Worm (Caenorhabditis elegans): Measurements from ENCODE around the gene pcrg-1.

Gene pcrg-1

DNA sequence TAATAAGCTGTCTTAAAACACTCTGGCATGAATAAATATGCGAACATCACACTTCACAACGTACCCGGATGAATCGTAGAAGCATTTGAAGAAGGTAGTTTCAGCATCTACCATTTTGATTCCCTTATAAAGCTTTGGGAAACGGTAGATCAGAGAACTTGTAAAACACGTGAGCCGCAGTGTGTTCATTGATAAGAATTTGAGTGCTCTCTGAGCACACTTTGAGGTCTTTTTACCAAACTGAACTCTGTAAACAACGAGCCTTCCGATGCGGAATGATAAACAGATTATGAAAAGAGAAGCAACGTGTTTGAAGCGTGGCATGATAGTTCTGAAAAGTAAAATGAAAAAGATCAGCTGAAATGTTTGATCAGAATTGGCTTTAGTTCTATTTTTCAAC lies 37.9 kb downstream of the pcrg-1 start, which contains the start of gene aqp-1 (continued):
- TF ChIP-seq tbx-2 (tag; optimal IDR thresholded peaks at IDR 0.05) (no peak), fkh-4 (tag; optimal IDR thresholded peaks at IDR 0.05; ENCODE audit: borderline replicate concordance) (no peak), ets-5 (GFP tag; IDR thresholded peaks at IDR 0.05) (no peak), unc-30 (tag; optimal IDR thresholded peaks at IDR 0.05) (no peak), F16B12.6 (tag; optimal IDR thresholded peaks at IDR 0.05) (no peak), fkh-10 (GFP tag; optimal IDR thresholded peaks at IDR 0.05) (no peak), mab-9 (GFP tag; IDR thresholded peaks at IDR 0.05) (no peak), mdl-1 (tag; optimal IDR thresholded peaks at IDR 0.05) (peak in 1 of 2 experiments; percentile 2), lin-14 (GFP tag; optimal IDR thresholded peaks at IDR 0.05) (no peak), nhr-47 (tag; optimal IDR thresholded peaks at IDR 0.05) (no peak), C04F5.9 (tag; optimal IDR thresholded peaks at IDR 0.05) (no peak), efl-1 (optimal IDR thresholded peaks at IDR 0.05) (no peak), efl-1 (GFP tag; optimal IDR thresholded peaks at IDR 0.05 in 1 of 2) (peak in 1 of 2 experiments; percentile 87), hpl-2 (GFP tag; optimal IDR thresholded peaks at IDR 0.05) (no peak), tlp-1 (tag; optimal IDR thresholded peaks at IDR 0.05) (no peak), skn-1 (tag; optimal IDR thresholded peaks at IDR 0.05) (no peak), nhr-76 (tag; optimal IDR thresholded peaks at IDR 0.05) (no peak), C34B4.2 (tag; optimal IDR thresholded peaks at IDR 0.05) (no peak), lin-13 (GFP tag; optimal IDR thresholded peaks at IDR 0.05) (no peak), Y116A8C.19 (tag; optimal IDR thresholded peaks at IDR 0.05; ENCODE audit: borderline replicate concordance) (no peak), isw-1 (GFP tag; IDR thresholded peaks at IDR 0.05) (no peak), nhr-19 (GFP tag; conservative IDR thresholded peaks at IDR 0.05) (peak; percentile 68), blmp-1 (tag; optimal IDR thresholded peaks at IDR 0.05) (no peak), snu-23 (GFP tag; optimal IDR thresholded peaks at IDR 0.05) (no peak), ceh-82 (tag; optimal IDR thresholded peaks at IDR 0.05) (no peak), ceh-90 (tag; optimal IDR thresholded peaks at IDR 0.05) (no peak), nhr-20 (tag; optimal IDR thresholded peaks at IDR 0.05) (peak; percentile 23), nhr-237 (tag; optimal IDR thresholded peaks at IDR 0.05) (no peak), jun-1 (tag; optimal IDR thresholded peaks at IDR 0.05) (no peak)

DNA sequence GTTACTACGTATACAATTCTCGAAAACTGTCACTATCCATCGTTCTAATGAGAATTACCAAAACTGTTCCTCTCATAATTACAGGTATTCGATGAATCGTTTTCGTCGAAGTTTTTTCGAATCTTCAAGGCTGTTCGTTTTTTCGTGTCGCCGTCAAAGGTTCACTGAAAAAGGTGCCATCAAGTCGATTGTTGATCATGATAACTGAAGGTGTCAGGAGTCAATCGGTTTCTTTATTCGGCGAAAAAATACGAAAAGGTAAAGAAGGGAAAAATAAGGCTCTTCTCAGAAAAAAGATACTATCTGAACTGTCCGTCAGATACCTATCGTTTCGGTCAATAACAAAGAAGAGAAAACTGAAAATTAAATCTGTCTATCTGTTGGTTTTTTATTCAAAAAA lies 38.4 kb downstream of the pcrg-1 start:
- TF ChIP-seq pag-3 (tag; optimal IDR thresholded peaks at IDR 0.05; ENCODE audit: borderline replicate concordance, insufficient read depth) (no peak), snpc-4 (tag; optimal IDR thresholded peaks at IDR 0.05) (no peak), xbp-1 (tag; optimal IDR thresholded peaks at IDR 0.05) (no peak), nhr-12 (tag; optimal IDR thresholded peaks at IDR 0.05) (no peak), isw-1 (GFP tag; IDR thresholded peaks at IDR 0.05) (no peak), mab-9 (GFP tag; IDR thresholded peaks at IDR 0.05) (no peak), hlh-17 (GFP tag; optimal IDR thresholded peaks at IDR 0.05; ENCODE audit: borderline replicate concordance) (no peak), efl-1 (optimal IDR thresholded peaks at IDR 0.05) (no peak), efl-1 (GFP tag; optimal IDR thresholded peaks at IDR 0.05 in 1 of 2) (peak in 1 of 2 experiments; percentile 52), snu-23 (GFP tag; optimal IDR thresholded peaks at IDR 0.05) (no peak), sptf-1 (tag; optimal IDR thresholded peaks at IDR 0.05) (no peak), C04F5.9 (tag; optimal IDR thresholded peaks at IDR 0.05) (no peak), lin-35 (GFP tag; optimal IDR thresholded peaks at IDR 0.05) (no peak), blmp-1 (tag; optimal IDR thresholded peaks at IDR 0.05) (no peak), nhr-85 (tag) (peak; percentile 60), lin-14 (GFP tag; optimal IDR thresholded peaks at IDR 0.05) (peak; percentile 31), egl-27 (tag; optimal IDR thresholded peaks at IDR 0.05) (no peak), aly-2 (tag; optimal IDR thresholded peaks at IDR 0.05) (no peak), nhr-47 (tag; optimal IDR thresholded peaks at IDR 0.05) (no peak), sup-37 (GFP tag; optimal IDR thresholded peaks at IDR 0.05) (no peak), nhr-84 (tag; optimal IDR thresholded peaks at IDR 0.05) (no peak), fkh-8 (tag; optimal IDR thresholded peaks at IDR 0.05) (no peak), zip-4 (GFP tag; optimal IDR thresholded peaks at IDR 0.05) (no peak)

Measured in whole organism, L1 larva.